Fruit fly (Drosophila melanogaster): ENCODE data around the gene Tl.

The Tl gene

DNA sequence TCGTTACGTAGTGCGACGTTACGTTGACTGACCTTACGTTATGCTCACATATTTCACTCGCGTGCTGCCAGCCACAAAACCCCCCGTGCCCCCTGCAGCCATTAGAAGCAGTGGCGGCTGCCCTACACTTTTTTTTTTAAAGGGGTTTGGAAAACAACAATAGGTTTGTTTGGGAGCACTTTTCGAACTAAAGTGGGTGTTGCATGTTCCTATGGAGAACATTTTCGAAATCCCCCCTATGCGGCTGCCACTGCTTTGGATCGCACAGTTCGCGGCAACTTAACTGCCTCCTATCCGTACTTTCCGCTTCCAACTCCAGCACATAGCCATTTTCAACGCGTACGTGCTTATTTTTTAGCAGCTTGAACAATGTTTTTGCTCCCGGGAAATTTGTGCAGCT is 54.9 kb downstream of the Tl start (continued):
- TF ChIP-seq CG5953 (GFP tag; IDR thresholded peaks at IDR 0.05): no peak
- TF ChIP-seq CG13287 (GFP tag; IDR thresholded peaks at IDR 0.05; ENCODE audit: partially characterized antibody): no peak
- no peak for TF ChIP-seq shn (GFP tag; optimal IDR thresholded peaks at IDR 0.05)
- no peak for TF ChIP-seq CG33213 (GFP tag; optimal IDR thresholded peaks at IDR 0.05)
- no peak for TF ChIP-seq Elba2 (GFP tag; optimal IDR thresholded peaks at IDR 0.05)
- TF ChIP-seq H2.0 (GFP tag; IDR thresholded peaks at IDR 0.05): peak; percentile 28; the same call in 1 of the 2 replicates
- no peak for TF ChIP-seq nerfin-1 (tag; optimal IDR thresholded peaks at IDR 0.05)
- no peak for TF ChIP-seq CG8290 (GFP tag; optimal IDR thresholded peaks at IDR 0.05)
- peak in 1 of 2 experiments; percentile 28 for TF ChIP-seq CG8290 (tag; optimal IDR thresholded peaks at IDR 0.05)
- no peak for TF ChIP-seq CG31365 (tag; optimal IDR thresholded peaks at IDR 0.05)
- TF ChIP-seq Dref (GFP tag; IDR thresholded peaks at IDR 0.05): no peak
- no peak for TF ChIP-seq sqz (GFP tag; optimal IDR thresholded peaks at IDR 0.05)
- TF ChIP-seq HLHmδ (GFP tag; optimal IDR thresholded peaks at IDR 0.05): no peak
- TF ChIP-seq HmgD (GFP tag; optimal IDR thresholded peaks at IDR 0.05): no peak
- TF ChIP-seq bbx (GFP tag; IDR thresholded peaks at IDR 0.05; ENCODE audit: partially characterized antibody): no peak
- TF ChIP-seq bowl (GFP tag; IDR thresholded peaks at IDR 0.05): no peak
- peak; percentile 67; the same call in 2 of the 3 replicates for TF ChIP-seq row (GFP tag; IDR thresholded peaks at IDR 0.05)
- no peak for TF ChIP-seq gro (GFP tag; optimal IDR thresholded peaks at IDR 0.05)
- TF ChIP-seq CG4730 (GFP tag; IDR thresholded peaks at IDR 0.05): no peak
- TF ChIP-seq Sox102F (GFP tag; optimal IDR thresholded peaks at IDR 0.05): peak; percentile 23
- no peak for TF ChIP-seq D19B (GFP tag; optimal IDR thresholded peaks at IDR 0.05)
- no peak for TF ChIP-seq CG33557 (GFP tag; optimal IDR thresholded peaks at IDR 0.05)
- no peak for TF ChIP-seq CG3065 (GFP tag; optimal IDR thresholded peaks at IDR 0.05)
- TF ChIP-seq CG2889 (GFP tag; IDR thresholded peaks at IDR 0.05): 0 out of 3 replicates have a peak, but pooled peaks have one; percentile 38
- no peak for TF ChIP-seq amos (GFP tag; IDR thresholded peaks at IDR 0.05; ENCODE audit: partially characterized antibody)
- no peak for TF ChIP-seq gfzf (GFP tag; optimal IDR thresholded peaks at IDR 0.05)
- peak; percentile 39 for TF ChIP-seq gem (tag; optimal IDR thresholded peaks at IDR 0.05)
- TF ChIP-seq pan (optimal IDR thresholded peaks at IDR 0.05): no peak
- TF ChIP-seq pan (GFP tag; optimal IDR thresholded peaks at IDR 0.05 in 1 of 2, IDR thresholded peaks at IDR 0.05 in 1 of 2): no peak
- no peak for TF ChIP-seq cas (GFP tag; IDR thresholded peaks at IDR 0.05)
- no peak for TF ChIP-seq bigmax (GFP tag; optimal IDR thresholded peaks at IDR 0.05)
- no peak for TF ChIP-seq NC2β (GFP tag; optimal IDR thresholded peaks at IDR 0.05)
- no peak for TF ChIP-seq z (GFP tag; IDR thresholded peaks at IDR 0.05)
- TF ChIP-seq ind (GFP tag; optimal IDR thresholded peaks at IDR 0.05): peak; percentile 21
- no peak for TF ChIP-seq zf30C (GFP tag; optimal IDR thresholded peaks at IDR 0.05)
- no peak for TF ChIP-seq CG2129 (GFP tag; IDR thresholded peaks at IDR 0.05; ENCODE audit: partially characterized antibody)
- no peak for TF ChIP-seq Neu2 (GFP tag; optimal IDR thresholded peaks at IDR 0.05; ENCODE audit: borderline replicate concordance)
- no peak for TF ChIP-seq Deaf1 (tag; optimal IDR thresholded peaks at IDR 0.05)
- no peak for TF ChIP-seq kah (GFP tag; optimal IDR thresholded peaks at IDR 0.05)
- no peak for TF ChIP-seq HmgZ (tag; optimal IDR thresholded peaks at IDR 0.05)
- 0 out of 2 replicates have a peak, but pooled peaks have one; percentile 16 for TF ChIP-seq Oaz (GFP tag; IDR thresholded peaks at IDR 0.05)
- no peak for TF ChIP-seq CG8089 (GFP tag; optimal IDR thresholded peaks at IDR 0.05)
- TF ChIP-seq CG9817 (tag; optimal IDR thresholded peaks at IDR 0.05): no peak
- no peak for TF ChIP-seq pzg (GFP tag; optimal IDR thresholded peaks at IDR 0.05)
- peak; percentile 30; the same call in 1 of the 2 replicates for TF ChIP-seq ttk (GFP tag; IDR thresholded peaks at IDR 0.05)
- TF ChIP-seq Opbp (GFP tag; IDR thresholded peaks at IDR 0.05; ENCODE audit: partially characterized antibody): no peak
- TF ChIP-seq odd (GFP tag; optimal IDR thresholded peaks at IDR 0.05): no peak
- TF ChIP-seq CG10321 (GFP tag; IDR thresholded peaks at IDR 0.05): no peak
- TF ChIP-seq CG9215 (GFP tag; IDR thresholded peaks at IDR 0.05): 0 out of 2 replicates have a peak, but pooled peaks have one; percentile 27
- TF ChIP-seq CG4404 (GFP tag; IDR thresholded peaks at IDR 0.05): no peak
- peak; percentile 17 for TF ChIP-seq unpg (GFP tag; optimal IDR thresholded peaks at IDR 0.05)
- no peak; the same call in 1 of the 2 replicates for TF ChIP-seq CG3847 (GFP tag; IDR thresholded peaks at IDR 0.05)
